Fruit fly (Drosophila melanogaster): Measurements from ENCODE around the gene CG3448.

The CG3448 gene

DNA sequence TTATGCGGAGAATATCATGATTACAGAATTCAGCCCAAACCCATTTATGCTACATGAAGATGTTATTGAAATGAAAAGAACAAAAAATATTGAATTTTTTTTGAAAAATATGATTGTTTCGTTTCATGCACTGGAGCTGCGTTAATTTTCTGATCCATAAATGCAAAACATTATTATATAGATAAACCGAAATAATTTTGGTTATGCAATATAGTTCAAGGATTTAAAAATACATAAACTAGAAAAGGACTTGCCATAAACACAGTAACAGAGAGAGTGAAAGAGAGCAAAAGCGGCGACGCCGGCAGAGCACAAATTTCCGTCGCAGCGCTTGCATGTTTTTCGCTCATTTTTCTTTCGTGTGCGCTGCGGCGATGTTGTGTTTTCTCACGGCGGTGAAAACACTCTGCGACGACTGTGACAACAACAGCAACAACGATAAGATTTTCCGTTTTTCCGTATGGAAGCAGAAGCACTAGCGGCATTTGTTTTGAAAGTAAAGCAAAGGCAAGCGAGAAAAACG is 10.9 kb upstream of the CG3448 start (continued):
- peak; percentile 95 for TF ChIP-seq svp (GFP tag)
- peak; percentile 81 for TF ChIP-seq fd59A (GFP tag; optimal IDR thresholded peaks at IDR 0.05)
- TF ChIP-seq Gug (GFP tag; IDR thresholded peaks at IDR 0.05) = peak; percentile 87
- peak; percentile 87 for TF ChIP-seq CG34406 (GFP tag; optimal IDR thresholded peaks at IDR 0.05)
- peak; percentile 85 for TF ChIP-seq CG6854 (GFP tag; optimal IDR thresholded peaks at IDR 0.05)
- peak; percentile 70 to 93 for TF ChIP-seq salr (GFP tag; optimal IDR thresholded peaks at IDR 0.05)
- TF ChIP-seq Sox15 (GFP tag; optimal IDR thresholded peaks at IDR 0.05) = peak; percentile 56
- TF ChIP-seq eg (GFP tag; IDR thresholded peaks at IDR 0.05) = peak; percentile 90
- TF ChIP-seq Eip78C (GFP tag) = peak; percentile 99
- TF ChIP-seq CG8119 (GFP tag; IDR thresholded peaks at IDR 0.05) = peak; percentile 96
- TF ChIP-seq ss (GFP tag; optimal IDR thresholded peaks at IDR 0.05) = peak; percentile 66 to 84
- peak; percentile 92 for TF ChIP-seq Lpt (GFP tag; optimal IDR thresholded peaks at IDR 0.05)
- TF ChIP-seq acj6 (GFP tag; optimal IDR thresholded peaks at IDR 0.05) = peak; percentile 87
- peak; percentile 73 for TF ChIP-seq CG1621 (tag; optimal IDR thresholded peaks at IDR 0.05)
- peak; percentile 95 for TF ChIP-seq CG15336 (GFP tag; IDR thresholded peaks at IDR 0.05)
- TF ChIP-seq CG11294 (GFP tag; IDR thresholded peaks at IDR 0.05) = peak; percentile 78
- TF ChIP-seq topi (GFP tag; optimal IDR thresholded peaks at IDR 0.05) = peak; percentile 89
- peak; percentile 52 for TF ChIP-seq CG8319 (GFP tag; optimal IDR thresholded peaks at IDR 0.05)
- TF ChIP-seq Smox (GFP tag; optimal IDR thresholded peaks at IDR 0.05) = peak; percentile 89
- peak; percentile 77 for TF ChIP-seq CG31627 (GFP tag; optimal IDR thresholded peaks at IDR 0.05)
- peak; percentile 90 for TF ChIP-seq achi (GFP tag; optimal IDR thresholded peaks at IDR 0.05)
- TF ChIP-seq fd85E (GFP tag; optimal IDR thresholded peaks at IDR 0.05) = peak; percentile 83
- peak; percentile 85 for TF ChIP-seq spab (GFP tag; optimal IDR thresholded peaks at IDR 0.05)
- peak; percentile 91 for TF ChIP-seq net (GFP tag; optimal IDR thresholded peaks at IDR 0.05)
- peak; percentile 90 for TF ChIP-seq Met (GFP tag; optimal IDR thresholded peaks at IDR 0.05)
- TF ChIP-seq CG16779 (tag; optimal IDR thresholded peaks at IDR 0.05) = peak; percentile 90
- peak; percentile 79 for TF ChIP-seq CG10631 (GFP tag; optimal IDR thresholded peaks at IDR 0.05)
- TF ChIP-seq dac (GFP tag; optimal IDR thresholded peaks at IDR 0.05) = peak; percentile 89
- TF ChIP-seq CG4318 (GFP tag; optimal IDR thresholded peaks at IDR 0.05) = peak; percentile 88
- peak; percentile 92 for TF ChIP-seq Ets96B (tag; optimal IDR thresholded peaks at IDR 0.05)
- peak; percentile 89 for TF ChIP-seq CG3919 (GFP tag; optimal IDR thresholded peaks at IDR 0.05)
- peak; percentile 91 for TF ChIP-seq pdm3 (GFP tag; optimal IDR thresholded peaks at IDR 0.05)
- TF ChIP-seq CG11762 (GFP tag; optimal IDR thresholded peaks at IDR 0.05; ENCODE audit: insufficient read depth) = peak; percentile 81

DNA sequence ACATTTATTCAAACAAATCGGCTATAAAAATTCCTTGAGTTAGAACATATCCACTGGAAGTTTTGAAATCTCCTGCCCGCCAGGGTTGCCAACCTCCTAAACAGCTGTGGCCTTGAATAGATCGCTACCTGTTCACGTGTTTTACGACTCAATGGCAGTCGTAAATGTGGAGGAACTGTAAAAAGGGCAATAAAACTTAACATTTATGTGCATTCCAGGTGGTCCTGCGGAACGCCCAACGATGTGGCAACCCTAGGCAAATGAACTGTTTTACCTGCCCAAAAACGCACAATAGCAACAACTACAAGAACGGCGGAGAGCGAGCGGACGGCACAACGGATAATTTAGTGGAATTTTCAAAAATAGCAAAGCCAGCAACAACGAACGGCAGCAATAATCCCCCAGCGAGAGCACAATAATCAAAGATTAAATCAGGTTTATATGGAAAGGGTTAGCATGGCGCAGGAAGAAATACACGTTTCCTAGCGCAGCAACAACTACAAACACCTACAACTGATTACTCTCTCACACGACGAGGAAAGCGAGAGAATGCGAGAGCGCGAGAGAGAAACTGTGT is 10.4 kb upstream of the CG3448 start:
- TF ChIP-seq CG3032 (tag; optimal IDR thresholded peaks at IDR 0.05) = no peak
- no peak for TF ChIP-seq CG11762 (GFP tag; optimal IDR thresholded peaks at IDR 0.05; ENCODE audit: insufficient read depth)
- no peak for TF ChIP-seq spab (GFP tag; optimal IDR thresholded peaks at IDR 0.05)
- no peak for TF ChIP-seq topi (GFP tag; optimal IDR thresholded peaks at IDR 0.05)
- no peak for TF ChIP-seq vri (GFP tag; optimal IDR thresholded peaks at IDR 0.05)
- peak; percentile 43; the same call in 1 of the 3 replicates for TF ChIP-seq CG6163 (GFP tag; IDR thresholded peaks at IDR 0.05)
- peak; percentile 62 for TF ChIP-seq eg (GFP tag; IDR thresholded peaks at IDR 0.05)
- TF ChIP-seq CG11294 (GFP tag; IDR thresholded peaks at IDR 0.05) = peak; percentile 36; the same call in 1 of the 2 replicates
- TF ChIP-seq pdm3 (GFP tag; optimal IDR thresholded peaks at IDR 0.05) = no peak
- TF ChIP-seq Smox (GFP tag; optimal IDR thresholded peaks at IDR 0.05) = no peak
- TF ChIP-seq CG32006 (GFP tag; optimal IDR thresholded peaks at IDR 0.05) = no peak
- TF ChIP-seq Ets21C (GFP tag; optimal IDR thresholded peaks at IDR 0.05) = no peak
- no peak for TF ChIP-seq CG11902 (GFP tag; optimal IDR thresholded peaks at IDR 0.05)
- TF ChIP-seq CG6276 (GFP tag; optimal IDR thresholded peaks at IDR 0.05) = no peak
- TF ChIP-seq Ets96B (tag; optimal IDR thresholded peaks at IDR 0.05) = peak; percentile 27
- TF ChIP-seq ss (GFP tag; optimal IDR thresholded peaks at IDR 0.05) = no peak
- TF ChIP-seq CG8119 (GFP tag; IDR thresholded peaks at IDR 0.05) = no peak
- TF ChIP-seq salr (GFP tag; optimal IDR thresholded peaks at IDR 0.05) = peak in 1 of 2 experiments; percentile 7
- no peak for TF ChIP-seq net (GFP tag; optimal IDR thresholded peaks at IDR 0.05)
- TF ChIP-seq CG16779 (tag; optimal IDR thresholded peaks at IDR 0.05) = no peak
- TF ChIP-seq CG7368 (GFP tag; optimal IDR thresholded peaks at IDR 0.05) = no peak
- no peak for TF ChIP-seq CG6854 (GFP tag; optimal IDR thresholded peaks at IDR 0.05)
- TF ChIP-seq CG15336 (GFP tag; IDR thresholded peaks at IDR 0.05) = peak; percentile 6; the same call in 1 of the 2 replicates
- peak; percentile 7 for TF ChIP-seq CG31627 (GFP tag; optimal IDR thresholded peaks at IDR 0.05)
- no peak for TF ChIP-seq Blimp-1 (GFP tag; optimal IDR thresholded peaks at IDR 0.05)
- peak; percentile 4 for TF ChIP-seq Sox14 (GFP tag; optimal IDR thresholded peaks at IDR 0.05)
- peak; percentile 47 for TF ChIP-seq CG1621 (tag; optimal IDR thresholded peaks at IDR 0.05)
- no peak for TF ChIP-seq Eip75B (GFP tag; optimal IDR thresholded peaks at IDR 0.05)
- TF ChIP-seq Eip78C (GFP tag) = no peak
- no peak for TF ChIP-seq dac (GFP tag; optimal IDR thresholded peaks at IDR 0.05)
- TF ChIP-seq CG6792 (GFP tag; optimal IDR thresholded peaks at IDR 0.05) = no peak
- TF ChIP-seq CG8319 (GFP tag; optimal IDR thresholded peaks at IDR 0.05) = no peak
- TF ChIP-seq CG3919 (GFP tag; optimal IDR thresholded peaks at IDR 0.05) = no peak
- no peak for TF ChIP-seq Lpt (GFP tag; optimal IDR thresholded peaks at IDR 0.05)
- no peak for TF ChIP-seq Hr4 (GFP tag; optimal IDR thresholded peaks at IDR 0.05)

Data from whole organism, prepupa.